Worm (Caenorhabditis elegans): ENCODE data around the gene fbxa-71.

- TF ChIP-seq ztf-4 (tag; optimal IDR thresholded peaks at IDR 0.05) (no peak), fos-1 (tag; optimal IDR thresholded peaks at IDR 0.05) (no peak), nhr-12 (tag; optimal IDR thresholded peaks at IDR 0.05) (no peak), nhr-76 (tag; optimal IDR thresholded peaks at IDR 0.05) (no peak), zag-1 (tag; optimal IDR thresholded peaks at IDR 0.05) (no peak)
Measured at ce11 chrIII:2304149-2304548, 48.5 kb downstream of the fbxa-71 start.
